Fruit fly (Drosophila melanogaster) whole organism, prepupa: ENCODE measurements around the gene CG13924.

Source experiments
- Blimp-1 ChIP-seq: fragments of 200-800 bp; sonication (Bioruptor generic); optimal IDR thresholded peaks from 3 replicates; lab custom pipeline; 2017; ENCODE audit warnings: missing biosample characterization, missing genetic modification characterization, mild to moderate bottlenecking, moderate library complexity, missing genetic modification reagents
- CG10631 ChIP-seq: fragments of 200-800 bp; sonication (Bioruptor generic); optimal IDR thresholded peaks from 2 replicates; lab custom pipeline; 2016; ENCODE audit warnings: missing biosample characterization, missing genetic modification characterization
- CG11294 ChIP-seq: fragments of 200-800 bp; sonication (Bioruptor generic); IDR thresholded peaks from 2 replicates; pipeline ENCODE4 v1.3.6; 2022; ENCODE audit warnings: missing biosample characterization, missing genetic modification characterization
- CG15336 ChIP-seq: fragments of 200-800 bp; sonication (Bioruptor generic); IDR thresholded peaks from 2 replicates; pipeline ENCODE4 v1.3.6; 2022; ENCODE audit warnings: missing biosample characterization, missing genetic modification characterization
- CG1621 ChIP-seq: fragments of 200-800 bp; sonication (Bioruptor generic); optimal IDR thresholded peaks from 3 replicates; lab custom pipeline; 2018; ENCODE audit warnings: missing biosample characterization, mild to moderate bottlenecking, missing genetic modification characterization
- CG4318 ChIP-seq: fragments of 200-800 bp; sonication (Bioruptor generic); optimal IDR thresholded peaks from 3 replicates; lab custom pipeline; 2017; ENCODE audit warnings: missing biosample characterization, mild to moderate bottlenecking, missing genetic modification characterization
- CG8119 ChIP-seq: fragments of 200-800 bp; sonication (Bioruptor generic); IDR thresholded peaks from 3 replicates; pipeline ENCODE4 v1.3.6; 2022; ENCODE audit warnings: missing biosample characterization, missing genetic modification characterization
- fd59A ChIP-seq: fragments of 200-800 bp; sonication (Bioruptor generic); optimal IDR thresholded peaks from 2 replicates; lab custom pipeline; 2017; ENCODE audit warnings: missing biosample characterization, mild to moderate bottlenecking, missing genetic modification characterization, missing genetic modification reagents
- fd85E ChIP-seq: fragments of 200-800 bp; sonication (Bioruptor generic); optimal IDR thresholded peaks from 3 replicates; lab custom pipeline; 2016; ENCODE audit warnings: missing biosample characterization, missing genetic modification characterization
- spab ChIP-seq: fragments of 200-800 bp; sonication (Bioruptor generic); optimal IDR thresholded peaks from 2 replicates; lab custom pipeline; 2017; ENCODE audit warnings: missing biosample characterization, mild to moderate bottlenecking, missing genetic modification characterization, missing genetic modification reagents
- ss ChIP-seq, 2 experiments: fragments of 200-800 bp; sonication (Bioruptor generic); optimal IDR thresholded peaks; 2 replicates in 1 of 2; 3 replicates in 1 of 2; lab custom pipeline; 2017 to 2018; ENCODE audit warnings: mild to moderate bottlenecking in 2 of 2, missing biosample characterization in 2 of 2, missing genetic modification characterization in 2 of 2, moderate library complexity in 1 of 2

dm6 chr3L:1882868-1883554 is 13.2 kb downstream of the CG13924 start, which contains the start of gene CG13937:
- TF ChIP-seq CG11294 (GFP tag; lab: Robert Waterston, UW) (no peak), CG10631 (GFP tag; lab: Kevin White, UChicago) (no peak), fd85E (no peak), fd59A (GFP tag; lab: Kevin White, UChicago) (no peak), ss (GFP tag; optimal IDR thresholded peaks at IDR 0.05; lab: Kevin White, UChicago) (no peak), CG1621 (tag; lab: Kevin White, UChicago) (no peak), CG15336 (GFP tag; lab: Robert Waterston, UW) (no peak), CG8119 (GFP tag; lab: Robert Waterston, UW) (no peak), CG4318 (GFP tag; lab: Kevin White, UChicago) (no peak), spab (no peak), Blimp-1 (GFP tag; lab: Kevin White, UChicago) (no peak)
